Fruit fly (Drosophila melanogaster): ENCODE results near the gene Pex11c.
A peak's percentile ranks its signal among the peaks of the same experiment; 100 is the strongest.

dm6 chr3R:23280806-23281257 lies 22.7 kb downstream of the Pex11c start, which contains the start of the genes orb and Cdc16:
- TF ChIP-seq psq (GFP tag; optimal IDR thresholded peaks at IDR 0.05) (peak; percentile 82), foxo (GFP tag; optimal IDR thresholded peaks at IDR 0.05) (peak in 1 of 2 experiments; percentile 93), usp (GFP tag; optimal IDR thresholded peaks at IDR 0.05) (no peak), Hnf4 (GFP tag; optimal IDR thresholded peaks at IDR 0.05) (no peak), CG9705 (GFP tag; optimal IDR thresholded peaks at IDR 0.05) (peak; percentile 80), sv (GFP tag; optimal IDR thresholded peaks at IDR 0.05) (peak; percentile 83), Abd-B (GFP tag; optimal IDR thresholded peaks at IDR 0.05) (no peak), brk (GFP tag; optimal IDR thresholded peaks at IDR 0.05) (no peak), Hr78 (GFP tag; optimal IDR thresholded peaks at IDR 0.05) (no peak), woc (GFP tag; optimal IDR thresholded peaks at IDR 0.05) (no peak), dmrt93B (GFP tag; optimal IDR thresholded peaks at IDR 0.05) (peak; percentile 70), CG32264 (GFP tag; optimal IDR thresholded peaks at IDR 0.05) (peak; percentile 1), CrebA (GFP tag; optimal IDR thresholded peaks at IDR 0.05; ENCODE audit: borderline replicate concordance) (no peak), Mio (GFP tag; optimal IDR thresholded peaks at IDR 0.05) (no peak)

All from whole organism, wandering third instar larva.